Worm (Caenorhabditis elegans): ENCODE measurements around the gene lbp-4.
A peak's percentile ranks its signal among the peaks of the same experiment; 100 is the strongest.

lbp-4 gene

DNA sequence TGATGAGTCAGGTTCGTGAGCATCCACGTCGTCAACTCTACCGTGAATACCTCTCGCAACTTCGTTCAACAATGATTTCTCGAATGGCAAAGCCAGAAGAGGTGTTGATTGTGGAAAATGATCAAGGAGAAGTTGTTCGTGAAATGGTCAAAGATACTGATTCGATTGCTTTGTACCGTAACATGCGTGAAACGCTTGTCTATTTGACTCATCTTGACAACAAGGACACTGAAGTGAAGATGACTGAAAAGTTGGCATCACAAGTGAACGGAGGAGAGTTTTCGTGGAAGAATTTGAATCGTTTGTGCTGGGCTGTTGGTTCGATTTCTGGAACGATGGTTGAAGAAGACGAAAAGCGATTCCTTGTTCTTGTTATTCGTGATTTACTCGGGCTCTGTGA, 13.7 kb upstream of the lbp-4 start:
- TF ChIP-seq him-1 (tag; optimal IDR thresholded peaks at IDR 0.05): no peak
- no peak for TF ChIP-seq K11D2.4 (GFP tag; IDR thresholded peaks at IDR 0.05)
- no peak for TF ChIP-seq K12H6.12 (tag; optimal IDR thresholded peaks at IDR 0.05)
- no peak for TF ChIP-seq let-607 (tag; optimal IDR thresholded peaks at IDR 0.05)
- no peak for TF ChIP-seq egl-18 (GFP tag; IDR thresholded peaks at IDR 0.05)
- no peak for TF ChIP-seq hmg-20 (GFP tag; IDR thresholded peaks at IDR 0.05)
- TF ChIP-seq aptf-2 (GFP tag; conservative IDR thresholded peaks at IDR 0.05): no peak
- no peak for TF ChIP-seq attf-3 (GFP tag; conservative IDR thresholded peaks at IDR 0.05)
- no peak for TF ChIP-seq rcor-1 (GFP tag; IDR thresholded peaks at IDR 0.05)
- TF ChIP-seq Y79H2A.3 (GFP tag; conservative IDR thresholded peaks at IDR 0.05): no peak
- no peak for TF ChIP-seq dox-1 (GFP tag; IDR thresholded peaks at IDR 0.05)
- TF ChIP-seq nfya-1 (tag; optimal IDR thresholded peaks at IDR 0.05; ENCODE audit: borderline replicate concordance, insufficient read depth): no peak
- no peak for TF ChIP-seq nhr-90 (tag; optimal IDR thresholded peaks at IDR 0.05)
- no peak for TF ChIP-seq tbp1 (GFP tag; optimal IDR thresholded peaks at IDR 0.05)
- TF ChIP-seq efl-1 (GFP tag; optimal IDR thresholded peaks at IDR 0.05): no peak

DNA sequence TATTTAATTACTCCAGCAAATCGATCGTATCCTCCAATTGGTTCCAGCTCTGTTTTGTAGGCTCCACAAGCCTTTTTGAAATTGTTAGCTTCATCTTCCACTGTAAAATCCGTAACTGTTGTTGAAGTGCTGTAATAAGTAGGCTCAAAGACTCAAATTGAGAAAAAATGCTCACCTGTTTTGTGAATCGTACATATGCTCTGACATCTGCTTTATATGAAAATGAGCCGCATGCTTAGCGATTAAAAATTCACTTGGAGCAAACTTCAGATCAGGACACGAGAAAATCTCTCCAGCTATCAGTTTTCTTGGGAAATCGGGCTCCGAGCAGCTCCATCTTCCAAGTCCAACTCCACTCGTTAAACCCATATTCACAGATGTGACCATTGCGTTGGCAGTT, 11.9 kb upstream of the lbp-4 start:
- TF ChIP-seq madf-8 (GFP tag; conservative IDR thresholded peaks at IDR 0.05) (no peak), ets-4 (GFP tag; optimal IDR thresholded peaks at IDR 0.05) (no peak), rpc-1 (optimal IDR thresholded peaks at IDR 0.05) (no peak), rpc-1 (tag; optimal IDR thresholded peaks at IDR 0.05) (no peak), madf-6 (GFP tag; IDR thresholded peaks at IDR 0.05) (0 out of 2 replicates have a peak, but pooled peaks have one; percentile 15), C17E4.6 (GFP tag; IDR thresholded peaks at IDR 0.05) (no peak), fkh-3 (tag; optimal IDR thresholded peaks at IDR 0.05) (no peak)

DNA sequence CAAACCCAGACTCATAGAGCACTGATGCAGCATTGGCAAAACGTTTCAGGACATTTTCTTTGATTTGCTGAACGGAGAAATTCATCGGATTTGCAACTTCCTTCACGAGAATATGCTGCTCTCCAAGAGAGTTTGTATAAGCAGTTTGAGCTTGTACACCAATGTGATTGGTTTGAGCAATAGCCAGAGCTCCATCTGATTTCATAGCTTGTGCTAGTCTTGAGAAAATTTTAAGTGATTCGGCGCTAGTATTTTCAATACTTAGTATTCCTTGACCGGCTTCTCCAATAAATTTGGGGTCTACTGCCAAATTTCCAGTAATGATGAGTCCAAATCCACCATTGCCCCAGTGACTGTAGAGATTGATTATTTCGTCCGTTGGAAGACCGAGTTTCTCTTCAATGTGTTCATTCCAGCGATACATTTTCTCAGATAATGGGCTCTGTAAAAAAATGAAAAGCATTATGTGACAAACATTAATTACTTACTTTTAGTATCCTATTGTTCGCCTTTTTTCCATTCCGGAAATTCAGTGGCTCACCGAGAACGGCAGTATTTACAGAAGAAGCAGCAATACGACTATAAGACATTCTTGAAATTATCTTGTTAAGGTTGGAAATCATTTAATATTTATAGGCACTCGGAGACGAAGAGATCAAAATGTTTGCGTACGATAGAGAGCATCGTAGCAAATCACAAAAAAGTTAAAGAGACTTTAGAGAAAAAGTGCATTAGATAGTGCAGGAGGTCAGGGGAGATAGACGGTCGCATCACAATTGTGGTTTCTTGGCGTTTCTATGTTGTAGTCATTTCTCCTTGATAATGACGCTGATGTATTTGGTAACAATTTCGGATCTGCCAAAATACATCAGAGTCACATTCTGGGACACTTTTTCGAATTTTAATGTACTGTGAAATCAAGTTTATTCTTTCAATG, 10.8 kb upstream of the lbp-4 start, which contains the start of gene ZK742.3:
ZK742.3 (minus strand) TSS at position 593 of the 937 bp plus-strand sequence.
- TF ChIP-seq tbx-9 (tag; optimal IDR thresholded peaks at IDR 0.05; ENCODE audit: borderline replicate concordance) (no peak), mcd-1 (GFP tag; IDR thresholded peaks at IDR 0.05) (no peak), Y53F4B.3 (GFP tag; IDR thresholded peaks at IDR 0.05) (no peak), Y79H2A.3 (GFP tag; conservative IDR thresholded peaks at IDR 0.05) (no peak), madf-8 (GFP tag; conservative IDR thresholded peaks at IDR 0.05) (no peak), F52B5.7 (tag; optimal IDR thresholded peaks at IDR 0.05) (no peak), zfh-2 (GFP tag; conservative IDR thresholded peaks at IDR 0.05) (no peak), Y53G8AR.9 (GFP tag; conservative IDR thresholded peaks at IDR 0.05) (no peak), ceh-58 (GFP tag; IDR thresholded peaks at IDR 0.05) (no peak), attf-6 (GFP tag; IDR thresholded peaks at IDR 0.05) (no peak), lin-35 (GFP tag; optimal IDR thresholded peaks at IDR 0.05) (no peak), nhr-80 (tag; optimal IDR thresholded peaks at IDR 0.05) (peak; percentile 63), snpc-3.4 (tag; optimal IDR thresholded peaks at IDR 0.05) (no peak), B0035.1 (tag; optimal IDR thresholded peaks at IDR 0.05) (no peak), mes-4 (tag; optimal IDR thresholded peaks at IDR 0.05) (no peak), F57A8.1 (GFP tag; optimal IDR thresholded peaks at IDR 0.05) (no peak), lin-26 (GFP tag; IDR thresholded peaks at IDR 0.05) (0 out of 2 replicates have a peak, but pooled peaks have one; percentile 20), zim-3 (tag; optimal IDR thresholded peaks at IDR 0.05) (no peak), nhr-179 (tag; optimal IDR thresholded peaks at IDR 0.05) (no peak), die-1 (tag; optimal IDR thresholded peaks at IDR 0.05) (no peak), nhr-27 (tag; optimal IDR thresholded peaks at IDR 0.05) (no peak), sdz-38 (tag; optimal IDR thresholded peaks at IDR 0.05) (no peak), ets-4 (GFP tag; optimal IDR thresholded peaks at IDR 0.05) (no peak), tlf-1 (GFP tag; optimal IDR thresholded peaks at IDR 0.05) (no peak), aptf-3 (GFP tag; IDR thresholded peaks at IDR 0.05) (no peak), hlh-12 (tag; optimal IDR thresholded peaks at IDR 0.05) (no peak)

Data from whole organism, young adult.